Fruit fly (Drosophila melanogaster) whole organism, embryonic: Measurements from ENCODE around the gene CG4577.

ENCODE experiments used
- Atf3 ChIP-seq: fragments of 200-800 bp; sonication (Bioruptor generic); optimal IDR thresholded peaks from 3 replicates; lab custom pipeline; 2016; ENCODE audit warnings: missing biosample characterization, missing genetic modification characterization
- BtbVII ChIP-seq: fragments of 200-800 bp; sonication (Bioruptor generic); optimal IDR thresholded peaks from 3 replicates; lab custom pipeline; 2017; ENCODE audit warnings: missing biosample characterization, mild to moderate bottlenecking, missing genetic modification characterization
- CG11247 ChIP-seq: fragments of 200-800 bp; sonication (Bioruptor generic); IDR thresholded peaks from 2 replicates; pipeline ENCODE4 v1.3.6; 2022; ENCODE audit warnings: missing biosample characterization, missing genetic modification characterization
- CG11695 ChIP-seq: fragments of 200-800 bp; sonication (Bioruptor generic); IDR thresholded peaks from 3 replicates; pipeline ENCODE4 v1.3.6; 2022; ENCODE audit warnings: missing biosample characterization, missing genetic modification characterization
- CG11696 ChIP-seq: fragments of 200-800 bp; sonication (Bioruptor generic); IDR thresholded peaks from 2 replicates; pipeline ENCODE4 v1.3.6; 2022; ENCODE audit warnings: missing biosample characterization, missing genetic modification characterization
- CG12391 ChIP-seq: fragments of 200-800 bp; sonication (Bioruptor generic); optimal IDR thresholded peaks from 3 replicates; lab custom pipeline; 2018; ENCODE audit warnings: missing biosample characterization, mild to moderate bottlenecking, missing genetic modification characterization, moderate library complexity
- CG13624 ChIP-seq: fragments of 200-800 bp; sonication (Bioruptor generic); optimal IDR thresholded peaks from 2 replicates; lab custom pipeline; 2016; ENCODE audit warnings: missing biosample characterization, missing genetic modification characterization
- CG14710 ChIP-seq: fragments of 200-800 bp; sonication (Bioruptor generic); optimal IDR thresholded peaks from 3 replicates; lab custom pipeline; 2019; ENCODE audit warnings: missing biosample characterization, mild to moderate bottlenecking, missing genetic modification characterization, moderate library complexity
- CG17328 ChIP-seq: fragments of 200-800 bp; sonication (Bioruptor generic); IDR thresholded peaks from 2 replicates; pipeline ENCODE4 v1.3.6; 2022; ENCODE audit warnings: missing biosample characterization, missing genetic modification characterization
- CG17359 ChIP-seq: fragments of 200-800 bp; sonication (Bioruptor generic); optimal IDR thresholded peaks from 3 replicates; lab custom pipeline; 2018; ENCODE audit warnings: missing biosample characterization, mild to moderate bottlenecking, missing genetic modification characterization, moderate library complexity
- CG18476 ChIP-seq: fragments of 200-800 bp; sonication (Bioruptor generic); optimal IDR thresholded peaks from 2 replicates; lab custom pipeline; 2016; ENCODE audit warnings: missing biosample characterization, mild to moderate bottlenecking, missing genetic modification characterization
- CG2120 ChIP-seq: fragments of 200-800 bp; sonication (Bioruptor generic); optimal IDR thresholded peaks from 3 replicates; lab custom pipeline; 2016; ENCODE audit warnings: missing biosample characterization, missing genetic modification characterization
- CG30431 ChIP-seq: fragments of 200-800 bp; sonication (Bioruptor generic); optimal IDR thresholded peaks from 2 replicates; lab custom pipeline; 2017; ENCODE audit warnings: missing biosample characterization, missing genetic modification characterization
- CG4424 ChIP-seq: fragments of 200-800 bp; sonication (Bioruptor generic); optimal IDR thresholded peaks from 3 replicates; lab custom pipeline; 2016; ENCODE audit warnings: missing biosample characterization, missing genetic modification characterization
- CG6272 ChIP-seq: fragments of 200-800 bp; sonication (Bioruptor generic); IDR thresholded peaks from 2 replicates; pipeline ENCODE4 v1.3.6; 2022; ENCODE audit warnings: missing biosample characterization, missing genetic modification characterization
- CG6654 ChIP-seq: fragments of 200-800 bp; sonication (Bioruptor generic); optimal IDR thresholded peaks from 2 replicates; lab custom pipeline; 2017; ENCODE audit warnings: missing biosample characterization, mild to moderate bottlenecking, missing genetic modification characterization
- CG7556 ChIP-seq: fragments of 200-800 bp; sonication (Bioruptor generic); optimal IDR thresholded peaks from 2 replicates; lab custom pipeline; 2017; ENCODE audit warnings: missing biosample characterization, mild to moderate bottlenecking, missing genetic modification characterization
- CG9215 ChIP-seq: fragments of 200-800 bp; sonication (Bioruptor generic); IDR thresholded peaks from 2 replicates; pipeline ENCODE4 v1.3.6; 2022; ENCODE audit warnings: missing biosample characterization, missing genetic modification characterization
- CTCF ChIP-seq: fragments of 200-800 bp; sonication (Bioruptor generic); optimal IDR thresholded peaks from 2 replicates; lab custom pipeline; 2017; ENCODE audit warnings: missing biosample characterization, mild to moderate bottlenecking, missing genetic modification characterization, moderate library complexity
- Doc2 ChIP-seq: fragments of 200-800 bp; sonication (Bioruptor generic); IDR thresholded peaks from 2 replicates; pipeline ENCODE4 v1.3.6; 2022; ENCODE audit warnings: missing biosample characterization, missing genetic modification characterization
- Dref ChIP-seq: fragments of 200-800 bp; sonication (Bioruptor generic); IDR thresholded peaks from 2 replicates; pipeline ENCODE4 v1.3.6; 2022; ENCODE audit warnings: missing biosample characterization, missing genetic modification characterization
- E2f2 ChIP-seq: fragments of 200-800 bp; sonication (Bioruptor generic); IDR thresholded peaks from 2 replicates; pipeline ENCODE4 v1.3.6; 2022; ENCODE audit warnings: missing biosample characterization, missing genetic modification characterization
- Ets65A ChIP-seq: fragments of 200-800 bp; sonication (Bioruptor generic); peaks from one replicate; lab custom pipeline; 2016; ENCODE audit warnings: missing biosample characterization, missing genetic modification characterization
- HLH54F ChIP-seq: fragments of 200-800 bp; sonication (Bioruptor generic); optimal IDR thresholded peaks from 3 replicates; lab custom pipeline; 2016; ENCODE audit warnings: missing biosample characterization, missing genetic modification characterization
- HLHmδ ChIP-seq: fragments of 200-800 bp; sonication (Bioruptor generic); optimal IDR thresholded peaks from 2 replicates; lab custom pipeline; 2018; ENCODE audit warnings: missing biosample characterization, mild to moderate bottlenecking, missing genetic modification characterization, moderate library complexity
- Hand ChIP-seq: fragments of 200-800 bp; sonication (Bioruptor generic); optimal IDR thresholded peaks from 2 replicates; lab custom pipeline; 2017; ENCODE audit warnings: mild to moderate bottlenecking, missing biosample characterization, missing genetic modification reagents, missing genetic modification characterization
- Hr51 ChIP-seq, 2 experiments: fragments of 200-800 bp; sonication (Bioruptor generic); optimal IDR thresholded peaks; 2 replicates in 1 of 2; 3 replicates in 1 of 2; lab custom pipeline; 2016 to 2018; ENCODE audit warnings: missing biosample characterization in 2 of 2, missing genetic modification characterization in 2 of 2, mild to moderate bottlenecking in 1 of 2, moderate library complexity in 1 of 2
- Lhr ChIP-seq: fragments of 200-800 bp; sonication (Bioruptor generic); optimal IDR thresholded peaks from 3 replicates; lab custom pipeline; 2017; ENCODE audit warnings: mild to moderate bottlenecking, missing biosample characterization, missing genetic modification reagents, missing genetic modification characterization
- Lpt ChIP-seq: fragments of >200 bp; optimal IDR thresholded peaks from 2 replicates; lab custom pipeline; 2018; ENCODE audit warnings: missing biosample characterization, missing genetic modification characterization
- Mad ChIP-seq: fragments of 200-800 bp; sonication (Bioruptor generic); optimal IDR thresholded peaks from 2 replicates; lab custom pipeline; 2016; ENCODE audit warnings: missing biosample characterization, missing genetic modification characterization
- Mes4 ChIP-seq: fragments of 200-800 bp; sonication (Bioruptor generic); optimal IDR thresholded peaks from 2 replicates; lab custom pipeline; 2016; ENCODE audit warnings: missing biosample characterization, missing genetic modification characterization
- Mrtf ChIP-seq: fragments of 200-800 bp; sonication (Bioruptor generic); IDR thresholded peaks from 3 replicates; pipeline ENCODE4 v1.3.6; 2022; ENCODE audit warnings: missing biosample characterization, missing genetic modification characterization
- NC2β ChIP-seq: fragments of 200-800 bp; sonication (Bioruptor generic); optimal IDR thresholded peaks from 2 replicates; lab custom pipeline; 2016; ENCODE audit warnings: missing biosample characterization, missing genetic modification characterization
- NFAT ChIP-seq: fragments of 200-800 bp; sonication (Bioruptor generic); IDR thresholded peaks from 2 replicates; pipeline ENCODE4 v1.3.6; 2022; ENCODE audit warnings: missing biosample characterization, missing genetic modification characterization
- Oaz ChIP-seq: fragments of 200-800 bp; sonication (Bioruptor generic); IDR thresholded peaks from 2 replicates; pipeline ENCODE4 v1.3.6; 2022; ENCODE audit warnings: missing biosample characterization, missing genetic modification characterization
- Ravus ChIP-seq: fragments of 200-800 bp; sonication (Bioruptor generic); IDR thresholded peaks from 2 replicates; pipeline ENCODE4 v1.3.6; 2022; ENCODE audit warnings: missing biosample characterization, missing genetic modification characterization
- Six4 ChIP-seq: fragments of 200-800 bp; sonication (Bioruptor generic); optimal IDR thresholded peaks from 2 replicates; lab custom pipeline; 2016; ENCODE audit warnings: missing biosample characterization, missing genetic modification characterization
- ab ChIP-seq: fragments of 200-800 bp; sonication (Bioruptor generic); optimal IDR thresholded peaks from 2 replicates; lab custom pipeline; 2016; ENCODE audit warnings: missing biosample characterization, missing genetic modification characterization
- al ChIP-seq: fragments of 200-800 bp; sonication (Bioruptor generic); IDR thresholded peaks from 2 replicates; pipeline ENCODE4 v1.3.6; 2022; ENCODE audit warnings: missing biosample characterization, missing genetic modification characterization
- aop ChIP-seq: fragments of 200-800 bp; sonication (Bioruptor generic); IDR thresholded peaks from 2 replicates; pipeline ENCODE4 v1.3.6; 2022; ENCODE audit warnings: missing biosample characterization, missing genetic modification characterization
- ara ChIP-seq: fragments of 200-800 bp; sonication (Bioruptor generic); IDR thresholded peaks from 2 replicates; pipeline ENCODE4 v1.3.6; 2022; ENCODE audit warnings: missing biosample characterization, missing genetic modification characterization
- bcd ChIP-seq: fragments of 200-800 bp; sonication (Bioruptor generic); optimal IDR thresholded peaks from 2 replicates; lab custom pipeline; 2017; ENCODE audit warnings: missing biosample characterization, mild to moderate bottlenecking, missing genetic modification characterization
- dati ChIP-seq: fragments of 200-800 bp; sonication (Bioruptor generic); IDR thresholded peaks from 2 replicates; pipeline ENCODE4 v1.3.6; 2022; ENCODE audit warnings: missing biosample characterization, missing genetic modification characterization
- disco-r ChIP-seq: fragments of 200-800 bp; sonication (Bioruptor generic); optimal IDR thresholded peaks from 2 replicates; lab custom pipeline; 2016; ENCODE audit warnings: missing biosample characterization, missing genetic modification characterization
- dmrt11E ChIP-seq: fragments of 200-800 bp; sonication (Bioruptor generic); optimal IDR thresholded peaks from 3 replicates; lab custom pipeline; 2018; ENCODE audit warnings: missing biosample characterization, mild to moderate bottlenecking, missing genetic modification characterization, moderate library complexity
- fd102C ChIP-seq: fragments of 200-800 bp; sonication (Bioruptor generic); optimal IDR thresholded peaks from 2 replicates; lab custom pipeline; 2018; ENCODE audit warnings: missing biosample characterization, mild to moderate bottlenecking, missing genetic modification characterization, moderate library complexity
- gce ChIP-seq: fragments of 200-800 bp; sonication (Bioruptor generic); IDR thresholded peaks from 3 replicates; pipeline ENCODE4 v1.3.6; 2022; ENCODE audit warnings: missing biosample characterization, missing genetic modification characterization
- gfzf ChIP-seq: fragments of 200-800 bp; sonication (Bioruptor generic); optimal IDR thresholded peaks from 2 replicates; lab custom pipeline; 2016; ENCODE audit warnings: missing biosample characterization, mild to moderate bottlenecking, missing genetic modification characterization, moderate library complexity
- nau ChIP-seq: fragments of 200-800 bp; sonication (Bioruptor generic); optimal IDR thresholded peaks from 3 replicates; lab custom pipeline; 2017; ENCODE audit warnings: missing biosample characterization, mild to moderate bottlenecking, missing genetic modification characterization, missing genetic modification reagents
- nom ChIP-seq: fragments of 200-800 bp; sonication (Bioruptor generic); optimal IDR thresholded peaks from 2 replicates; lab custom pipeline; 2017; ENCODE audit warnings: missing biosample characterization, missing genetic modification characterization, mild to moderate bottlenecking, moderate library complexity, missing genetic modification reagents
- phol ChIP-seq: fragments of 200-800 bp; sonication (Bioruptor generic); optimal IDR thresholded peaks from 3 replicates; lab custom pipeline; 2018; ENCODE audit warnings: missing biosample characterization, mild to moderate bottlenecking, missing genetic modification characterization, moderate library complexity
- sim ChIP-seq: fragments of 200-800 bp; sonication (Bioruptor generic); IDR thresholded peaks from 2 replicates; pipeline ENCODE4 v1.3.6; 2022; ENCODE audit warnings: missing biosample characterization, missing genetic modification characterization

The CG4577 gene

dm6 chr2L:1169867-1170415 is 35.4 kb downstream of the CG4577 start, which contains the start of the genes CG31922 and Plap (continued):
- peak; percentile 65 for TF ChIP-seq al (GFP tag; lab: Robert Waterston, UW)
- peak; percentile 70 for TF ChIP-seq CG6272 (GFP tag; lab: Robert Waterston, UW)
- TF ChIP-seq nau (GFP tag; lab: Kevin White, UChicago): no peak
- TF ChIP-seq CG11695: no peak
- no peak for TF ChIP-seq CG11696 (GFP tag; lab: Robert Waterston, UW)
- TF ChIP-seq fd102C: no peak
- TF ChIP-seq aop: no peak
- TF ChIP-seq NC2β (GFP tag; lab: Kevin White, UChicago): peak; percentile 48
- TF ChIP-seq E2f2 (GFP tag; lab: Robert Waterston, UW): peak; percentile 59
- TF ChIP-seq Lpt (GFP tag; lab: Kevin White, UChicago): no peak
- TF ChIP-seq phol (tag; lab: Kevin White, UChicago): peak; percentile 79
- TF ChIP-seq CG18476 (GFP tag; lab: Kevin White, UChicago): peak; percentile 69
- peak; percentile 82 for TF ChIP-seq CG12391 (tag; lab: Kevin White, UChicago)
- TF ChIP-seq bcd (GFP tag; lab: Kevin White, UChicago): peak; percentile 63
- TF ChIP-seq sim: no peak
- no peak for TF ChIP-seq CG30431 (GFP tag; lab: Kevin White, UChicago)
- TF ChIP-seq CG4424 (GFP tag; lab: Kevin White, UChicago): peak; percentile 77
- TF ChIP-seq CG9215 (GFP tag; lab: Robert Waterston, UW): peak; percentile 78
- 0 out of 2 replicates have a peak, but pooled peaks have one; percentile 26 for TF ChIP-seq Oaz
- no peak for TF ChIP-seq CG11247 (GFP tag; lab: Robert Waterston, UW)
- TF ChIP-seq Six4 (GFP tag; lab: Kevin White, UChicago): peak; percentile 41
- TF ChIP-seq Hr51 (GFP tag; optimal IDR thresholded peaks at IDR 0.05; lab: Kevin White, UChicago): peak in 1 of 2 experiments; percentile 65
- TF ChIP-seq disco-r: peak; percentile 31
- no peak for TF ChIP-seq Ravus (GFP tag; lab: Robert Waterston, UW)
- TF ChIP-seq Dref (GFP tag; lab: Robert Waterston, UW): peak; percentile 66
- TF ChIP-seq Ets65A (GFP tag; lab: Kevin White, UChicago): peak; percentile 95
- TF ChIP-seq CG14710 (tag; lab: Kevin White, UChicago): peak; percentile 86
- TF ChIP-seq gfzf: peak; percentile 21
- peak; percentile 69 for TF ChIP-seq dmrt11E (tag; lab: Kevin White, UChicago)
- TF ChIP-seq CG7556: peak; percentile 48
- TF ChIP-seq dati: no peak
- peak; percentile 17; the same call in 1 of the 2 replicates for TF ChIP-seq CG17328 (GFP tag; lab: Robert Waterston, UW)
- TF ChIP-seq gce (GFP tag; lab: Robert Waterston, UW): no peak
- TF ChIP-seq CG17359 (tag; lab: Kevin White, UChicago): peak; percentile 40
- TF ChIP-seq Hand (GFP tag; lab: Kevin White, UChicago): no peak
- TF ChIP-seq Mad: peak; percentile 70
- no peak for TF ChIP-seq Mes4 (GFP tag; lab: Kevin White, UChicago)
- TF ChIP-seq Doc2 (GFP tag; lab: Robert Waterston, UW): no peak
- TF ChIP-seq HLH54F (GFP tag; lab: Kevin White, UChicago): peak; percentile 75
- TF ChIP-seq CTCF (GFP tag; lab: Kevin White, UChicago): no peak
- 0 out of 2 replicates have a peak, but pooled peaks have one; percentile 30 for TF ChIP-seq NFAT (GFP tag; lab: Robert Waterston, UW)
- no peak for TF ChIP-seq HLHmδ (GFP tag; lab: Kevin White, UChicago)
- no peak for TF ChIP-seq BtbVII (GFP tag; lab: Kevin White, UChicago)
- TF ChIP-seq CG2120 (GFP tag; lab: Kevin White, UChicago): peak; percentile 87
- no peak for TF ChIP-seq Mrtf (GFP tag; lab: Robert Waterston, UW)
- no peak for TF ChIP-seq ara
- peak; percentile 37 for TF ChIP-seq ab
- TF ChIP-seq CG13624 (GFP tag; lab: Kevin White, UChicago): peak; percentile 81
- TF ChIP-seq CG6654 (GFP tag; lab: Kevin White, UChicago): no peak
- TF ChIP-seq nom (GFP tag; lab: Kevin White, UChicago): no peak
- TF ChIP-seq Atf3 (GFP tag; lab: Kevin White, UChicago): peak; percentile 54
- peak; percentile 59 for TF ChIP-seq Lhr (GFP tag; lab: Kevin White, UChicago)
